Fruit fly (Drosophila melanogaster) whole organism, embryonic: ENCODE data around the gene vers.

ENCODE experiments used
- Ada2b ChIP-seq: fragments of 200-800 bp; sonication (Bioruptor generic); IDR thresholded peaks from 2 replicates; pipeline ENCODE4 v1.3.6; 2022; ENCODE audit warnings: missing biosample characterization, missing genetic modification characterization
- BEAF-32 ChIP-seq: fragments of 200-800 bp; sonication (Bioruptor generic); optimal IDR thresholded peaks from 3 replicates; lab custom pipeline; 2017; ENCODE audit warnings: missing biosample characterization, missing genetic modification characterization, mild to moderate bottlenecking, moderate library complexity, missing genetic modification reagents
- CG10267 ChIP-seq: fragments of 200-800 bp; sonication (Bioruptor generic); optimal IDR thresholded peaks from 2 replicates; lab custom pipeline; 2018; ENCODE audit warnings: missing biosample characterization, mild to moderate bottlenecking, missing genetic modification characterization, moderate library complexity
- CG10321 ChIP-seq: fragments of 200-800 bp; sonication (Bioruptor generic); IDR thresholded peaks from 2 replicates; pipeline ENCODE4 v1.3.6; 2022; ENCODE audit warnings: missing biosample characterization, missing genetic modification characterization
- CG11398 ChIP-seq: fragments of 200-800 bp; sonication (Bioruptor generic); optimal IDR thresholded peaks from 2 replicates; lab custom pipeline; 2016; ENCODE audit warnings: missing biosample characterization, missing genetic modification characterization
- CG13424 ChIP-seq: fragments of 200-800 bp; sonication (Bioruptor generic); optimal IDR thresholded peaks from 2 replicates; lab custom pipeline; 2019; ENCODE audit warnings: missing biosample characterization, mild to moderate bottlenecking, missing genetic modification characterization, moderate library complexity
- CG15696 ChIP-seq: fragments of 200-800 bp; sonication (Bioruptor generic); optimal IDR thresholded peaks from 2 replicates; lab custom pipeline; 2019; ENCODE audit warnings: missing biosample characterization, mild to moderate bottlenecking, missing genetic modification characterization, moderate library complexity
- CG1603 ChIP-seq: fragments of 200-800 bp; sonication (Bioruptor generic); optimal IDR thresholded peaks from 2 replicates; lab custom pipeline; 2019; ENCODE audit warnings: missing biosample characterization, mild to moderate bottlenecking, missing genetic modification characterization, moderate library complexity
- CG17568 ChIP-seq: fragments of 200-800 bp; sonication (Bioruptor generic); optimal IDR thresholded peaks from 2 replicates; lab custom pipeline; 2018; ENCODE audit warnings: missing biosample characterization, mild to moderate bottlenecking, missing genetic modification characterization, moderate library complexity
- CG2129 ChIP-seq: fragments of 200-800 bp; sonication (Bioruptor generic); IDR thresholded peaks from 2 replicates; pipeline ENCODE4 v1.3.6; 2022; ENCODE audit warnings: missing biosample characterization, missing genetic modification characterization; ENCODE audit not compliant: partially characterized antibody
- CG2199 ChIP-seq: fragments of 200-800 bp; sonication (Bioruptor generic); IDR thresholded peaks from 3 replicates; pipeline ENCODE4 v1.3.6; 2022; ENCODE audit warnings: missing biosample characterization, missing genetic modification characterization
- CG4404 ChIP-seq: fragments of 200-800 bp; sonication (Bioruptor generic); IDR thresholded peaks from 2 replicates; pipeline ENCODE4 v1.3.6; 2022; ENCODE audit warnings: missing biosample characterization, missing genetic modification characterization
- CG4820 ChIP-seq: fragments of 200-800 bp; sonication (Bioruptor generic); optimal IDR thresholded peaks from 3 replicates; lab custom pipeline; 2016; ENCODE audit warnings: missing biosample characterization, missing genetic modification characterization
- Chrac-16 ChIP-seq: fragments of 200-800 bp; sonication (Bioruptor generic); optimal IDR thresholded peaks from 3 replicates; lab custom pipeline; 2016; ENCODE audit warnings: missing biosample characterization, missing genetic modification characterization
- Drgx ChIP-seq: fragments of 200-800 bp; sonication (Bioruptor generic); IDR thresholded peaks from 2 replicates; pipeline ENCODE4 v1.3.6; 2022; ENCODE audit warnings: missing biosample characterization, missing genetic modification characterization
- E2f1 ChIP-seq: fragments of 200-800 bp; sonication (Bioruptor generic); IDR thresholded peaks from 2 replicates; pipeline ENCODE4 v1.3.6; 2022; ENCODE audit warnings: missing biosample characterization, missing genetic modification characterization
- Ets65A ChIP-seq: fragments of 200-800 bp; sonication (Bioruptor generic); peaks from one replicate; lab custom pipeline; 2016; ENCODE audit warnings: missing biosample characterization, missing genetic modification characterization
- Ets97D ChIP-seq: fragments of 200-800 bp; sonication (Bioruptor generic); optimal IDR thresholded peaks from 3 replicates; lab custom pipeline; 2016; ENCODE audit warnings: missing biosample characterization, missing genetic modification characterization
- Fer1 ChIP-seq: fragments of 200-800 bp; sonication (Bioruptor generic); optimal IDR thresholded peaks from 2 replicates; lab custom pipeline; 2017; ENCODE audit warnings: missing biosample characterization, mild to moderate bottlenecking, missing genetic modification characterization
- Gug ChIP-seq: fragments of 200-800 bp; sonication (Bioruptor generic); IDR thresholded peaks from 4 replicates; pipeline ENCODE4 v1.3.6; 2022; ENCODE audit warnings: missing biosample characterization, missing genetic modification characterization
- Hmx ChIP-seq: fragments of 200-800 bp; sonication (Bioruptor generic); optimal IDR thresholded peaks from 2 replicates; lab custom pipeline; 2016; ENCODE audit warnings: missing biosample characterization, missing genetic modification characterization
- Kr ChIP-seq: fragments of 200-800 bp; sonication (Bioruptor generic); optimal IDR thresholded peaks from 2 replicates; lab custom pipeline; 2017; ENCODE audit warnings: missing biosample characterization, mild to moderate bottlenecking, missing genetic modification characterization
- Lhr ChIP-seq: fragments of 200-800 bp; sonication (Bioruptor generic); optimal IDR thresholded peaks from 3 replicates; lab custom pipeline; 2017; ENCODE audit warnings: mild to moderate bottlenecking, missing biosample characterization, missing genetic modification reagents, missing genetic modification characterization
- Med ChIP-seq: fragments of 200-800 bp; sonication (Bioruptor generic); peaks from one replicate; lab custom pipeline; 2016; ENCODE audit warnings: missing biosample characterization, missing genetic modification characterization, mild to moderate bottlenecking, inconsistent platforms, moderate library complexity
- NK7.1 ChIP-seq: fragments of 200-800 bp; sonication (Bioruptor generic); optimal IDR thresholded peaks from 3 replicates; lab custom pipeline; 2016; ENCODE audit warnings: missing biosample characterization, missing genetic modification characterization
- Sin3A ChIP-seq: fragments of >200 bp; optimal IDR thresholded peaks from 2 replicates; lab custom pipeline; 2018
- Sox100B ChIP-seq: fragments of 200-800 bp; sonication (Bioruptor generic); optimal IDR thresholded peaks from 3 replicates; lab custom pipeline; 2018; ENCODE audit warnings: missing biosample characterization, mild to moderate bottlenecking, missing genetic modification characterization
- Sry-β ChIP-seq: fragments of 200-800 bp; sonication (Bioruptor generic); optimal IDR thresholded peaks from 2 replicates; lab custom pipeline; 2018; ENCODE audit warnings: missing biosample characterization, mild to moderate bottlenecking, missing genetic modification characterization, moderate library complexity
- dmrt11E ChIP-seq: fragments of 200-800 bp; sonication (Bioruptor generic); optimal IDR thresholded peaks from 3 replicates; lab custom pipeline; 2018; ENCODE audit warnings: missing biosample characterization, mild to moderate bottlenecking, missing genetic modification characterization, moderate library complexity
- dysf ChIP-seq: fragments of 200-800 bp; sonication (Bioruptor generic); IDR thresholded peaks from 3 replicates; pipeline ENCODE4 v1.3.6; 2022; ENCODE audit warnings: missing biosample characterization, missing genetic modification characterization
- emc ChIP-seq: fragments of 200-800 bp; sonication (Bioruptor generic); optimal IDR thresholded peaks from 2 replicates; lab custom pipeline; 2016; ENCODE audit warnings: missing biosample characterization, missing genetic modification characterization
- fd96Cb ChIP-seq: fragments of 200-800 bp; sonication (Bioruptor generic); optimal IDR thresholded peaks from 2 replicates; lab custom pipeline; 2018; ENCODE audit warnings: missing biosample characterization, mild to moderate bottlenecking, missing genetic modification characterization, moderate library complexity
- grn ChIP-seq: fragments of 200-800 bp; sonication (Bioruptor generic); optimal IDR thresholded peaks from 3 replicates; lab custom pipeline; 2017; ENCODE audit warnings: missing biosample characterization, missing genetic modification characterization
- gsb-n ChIP-seq: fragments of 200-800 bp; sonication (Bioruptor generic); optimal IDR thresholded peaks from 3 replicates; lab custom pipeline; 2018; ENCODE audit warnings: missing biosample characterization, mild to moderate bottlenecking, missing genetic modification characterization
- lab ChIP-seq: fragments of 200-800 bp; sonication (Bioruptor generic); optimal IDR thresholded peaks from 3 replicates; lab custom pipeline; 2017; ENCODE audit warnings: missing biosample characterization, missing genetic modification characterization, mild to moderate bottlenecking, moderate library complexity, missing genetic modification reagents
- lbe ChIP-seq: fragments of 200-800 bp; sonication (Bioruptor generic); optimal IDR thresholded peaks from 2 replicates; lab custom pipeline; 2016; ENCODE audit warnings: missing biosample characterization, mild to moderate bottlenecking, missing genetic modification characterization
- lov ChIP-seq, 2 experiments: fragments of 200-800 bp in 1 of 2; fragments of >200 bp in 1 of 2; sonication (Bioruptor generic) in 1 of 2; IDR thresholded peaks in 1 of 2; optimal IDR thresholded peaks in 1 of 2; 2 replicates in 1 of 2; 3 replicates in 1 of 2; pipeline versions ENCODE4 v1.3.6 to Lab custom; 2017 to 2022; ENCODE audit warnings: missing biosample characterization in 1 of 2, missing genetic modification characterization in 1 of 2
- prd ChIP-seq, 3 experiments: fragments of >200 bp in 2 of 3; fragments of 200-800 bp in 1 of 3; sonication (Bioruptor generic) in 1 of 3; optimal IDR thresholded peaks in 2 of 3; IDR thresholded peaks in 1 of 3; 2 replicates in 2 of 3; 3 replicates in 1 of 3; pipeline versions ENCODE4 v1.3.6 to Lab custom; 2017 to 2022; ENCODE audit warnings: missing biosample characterization in 1 of 3, missing genetic modification characterization in 1 of 3
- sens ChIP-seq: fragments of 200-800 bp; sonication (Bioruptor generic); peaks from one replicate; lab custom pipeline; 2016; ENCODE audit warnings: missing biosample characterization, missing genetic modification characterization
- seq ChIP-seq: fragments of 200-800 bp; sonication (Bioruptor generic); IDR thresholded peaks from 2 replicates; pipeline ENCODE4 v1.3.6; 2022; ENCODE audit warnings: missing biosample characterization, missing genetic modification characterization
- sna ChIP-seq: fragments of 200-800 bp; sonication (Bioruptor generic); IDR thresholded peaks from 2 replicates; pipeline ENCODE4 v1.3.6; 2022; ENCODE audit warnings: missing biosample characterization, missing genetic modification characterization; ENCODE audit not compliant: partially characterized antibody
- so ChIP-seq: fragments of 200-800 bp; sonication (Bioruptor generic); IDR thresholded peaks from 3 replicates; pipeline ENCODE4 v1.3.6; 2022; ENCODE audit warnings: missing biosample characterization, missing genetic modification characterization
- sug ChIP-seq: fragments of 200-800 bp; optimal IDR thresholded peaks from 2 replicates; lab custom pipeline; 2019; ENCODE audit warnings: missing biosample characterization, mild to moderate bottlenecking, missing genetic modification characterization, moderate library complexity
- tgo ChIP-seq: fragments of 200-800 bp; sonication (Bioruptor generic); IDR thresholded peaks from 3 replicates; pipeline ENCODE4 v1.3.6; 2022; ENCODE audit warnings: missing biosample characterization, missing genetic modification characterization
- twi ChIP-seq: fragments of 200-800 bp; optimal IDR thresholded peaks from 2 replicates; lab custom pipeline; 2019; ENCODE audit warnings: missing biosample characterization, mild to moderate bottlenecking, missing genetic modification characterization, moderate library complexity
- tx ChIP-seq: fragments of 200-800 bp; sonication (Bioruptor generic); optimal IDR thresholded peaks from 2 replicates; lab custom pipeline; 2016; ENCODE audit warnings: missing biosample characterization, missing genetic modification characterization

vers gene

dm6 chr3L:12111081-12111958 lies 4.6 kb upstream of the vers start (continued):
- no peak for TF ChIP-seq Hmx (GFP tag; lab: Kevin White, UChicago)

- TF ChIP-seq Ets65A (GFP tag; lab: Kevin White, UChicago) = peak; percentile 40
- TF ChIP-seq gsb-n = no peak
- TF ChIP-seq twi (tag; lab: Kevin White, UChicago) = no peak
- TF ChIP-seq Ets97D (GFP tag; lab: Kevin White, UChicago) = no peak
- TF ChIP-seq CG4404 (GFP tag; lab: Robert Waterston, UW) = no peak
- 0 out of 2 replicates have a peak, but pooled peaks have one; percentile 35 for TF ChIP-seq Drgx
- no peak for TF ChIP-seq CG2199 (GFP tag; lab: Robert Waterston, UW)
- TF ChIP-seq BEAF-32 (GFP tag; lab: Kevin White, UChicago) = no peak
- TF ChIP-seq CG13424 (tag; lab: Kevin White, UChicago) = no peak
- peak; percentile 22 for TF ChIP-seq sens (GFP tag; lab: Kevin White, UChicago)
- TF ChIP-seq Chrac-16 (GFP tag; lab: Kevin White, UChicago) = no peak
- no peak for TF ChIP-seq lov (optimal IDR thresholded peaks at IDR 0.05; lab: Kevin White, UChicago)
- TF ChIP-seq lov (GFP tag; IDR thresholded peaks at IDR 0.05; lab: Robert Waterston, UW) = 0 out of 3 replicates have a peak, but pooled peaks have one; percentile 8
- TF ChIP-seq fd96Cb (tag; lab: Kevin White, UChicago) = no peak
- TF ChIP-seq CG4820 = no peak
- TF ChIP-seq CG17568 (GFP tag; lab: Kevin White, UChicago) = no peak
- TF ChIP-seq seq (GFP tag; lab: Robert Waterston, UW) = no peak
- TF ChIP-seq Med (GFP tag; lab: Kevin White, UChicago) = peak; percentile 14
Observed at dm6 chr3L:12112967-12113366, 2.9 kb upstream of the vers start.

dm6 chr3L:12113589-12113988 lies 2.3 kb upstream of the vers start:
- TF ChIP-seq Lhr (GFP tag; lab: Kevin White, UChicago) = no peak
- no peak for TF ChIP-seq CG15696 (tag; lab: Kevin White, UChicago)
- TF ChIP-seq CG10321 (GFP tag; lab: Robert Waterston, UW) = no peak
- TF ChIP-seq dmrt11E (tag; lab: Kevin White, UChicago) = no peak
- no peak for TF ChIP-seq sug (tag; lab: Kevin White, UChicago)
- no peak for TF ChIP-seq CG1603 (tag; lab: Kevin White, UChicago)
- no peak for TF ChIP-seq E2f1
- TF ChIP-seq Ada2b (GFP tag; lab: Robert Waterston, UW) = no peak
- no peak for TF ChIP-seq emc (GFP tag; lab: Kevin White, UChicago)
- no peak for TF ChIP-seq Kr
- TF ChIP-seq tx (GFP tag; lab: Kevin White, UChicago) = no peak
- no peak for TF ChIP-seq grn (GFP tag; lab: Kevin White, UChicago)
- no peak for TF ChIP-seq Fer1
- no peak for TF ChIP-seq sna (GFP tag; lab: Robert Waterston, UW)
- no peak for TF ChIP-seq so
- TF ChIP-seq, all 482 proteins: peak for 0

dm6 chr3L:12114188-12114587 lies 1.7 kb upstream of the vers start:
- TF ChIP-seq lab (GFP tag; lab: Kevin White, UChicago) (no peak), prd (optimal IDR thresholded peaks at IDR 0.05; lab: Kevin White, UChicago) (no peak), prd (GFP tag; IDR thresholded peaks at IDR 0.05; lab: Robert Waterston, UW) (peak; percentile 39; the same call in 2 of the 3 replicates), dysf (GFP tag; lab: Robert Waterston, UW) (no peak), CG2129 (GFP tag; lab: Robert Waterston, UW) (no peak), Gug (GFP tag; lab: Robert Waterston, UW) (no peak), Sox100B (peak; percentile 40), lbe (peak; percentile 34), NK7.1 (GFP tag; lab: Kevin White, UChicago) (no peak), Sry-β (GFP tag; lab: Kevin White, UChicago) (no peak), tgo (GFP tag; lab: Robert Waterston, UW) (peak; percentile 30; the same call in 1 of the 3 replicates), Sin3A (lab: Kevin White, UChicago) (no peak), CG10267 (tag; lab: Kevin White, UChicago) (peak; percentile 25), CG11398 (GFP tag; lab: Kevin White, UChicago) (no peak)
